Fruit fly (Drosophila melanogaster): ENCODE data around the gene Gip.

The Gip gene

dm6 chrX:10318416-10318961, 11.2 kb downstream of the Gip start (continued):
- TF ChIP-seq CG15336 (GFP tag; IDR thresholded peaks at IDR 0.05) (no peak), CG11902 (GFP tag; optimal IDR thresholded peaks at IDR 0.05) (no peak), CG3919 (GFP tag; optimal IDR thresholded peaks at IDR 0.05) (peak; percentile 28)

- TF ChIP-seq CG1621 (tag; optimal IDR thresholded peaks at IDR 0.05) (no peak), Ets96B (tag; optimal IDR thresholded peaks at IDR 0.05) (no peak), OdsH (GFP tag; optimal IDR thresholded peaks at IDR 0.05) (no peak), Eip75B (GFP tag; optimal IDR thresholded peaks at IDR 0.05) (no peak), CG4318 (GFP tag; optimal IDR thresholded peaks at IDR 0.05) (no peak), Sox14 (GFP tag; optimal IDR thresholded peaks at IDR 0.05) (no peak), Blimp-1 (GFP tag; optimal IDR thresholded peaks at IDR 0.05) (no peak), lz (GFP tag; optimal IDR thresholded peaks at IDR 0.05) (no peak), CG32006 (GFP tag; optimal IDR thresholded peaks at IDR 0.05) (no peak), CG15336 (GFP tag; IDR thresholded peaks at IDR 0.05) (peak; percentile 40; the same call in 1 of the 2 replicates), Eip78C (GFP tag) (peak; percentile 55), eg (GFP tag; IDR thresholded peaks at IDR 0.05) (peak; percentile 51; the same call in 1 of the 3 replicates), CG6163 (GFP tag; IDR thresholded peaks at IDR 0.05) (0 out of 3 replicates have a peak, but pooled peaks have one; percentile 18), Smox (GFP tag; optimal IDR thresholded peaks at IDR 0.05) (no peak), achi (GFP tag; optimal IDR thresholded peaks at IDR 0.05) (no peak), CG8119 (GFP tag; IDR thresholded peaks at IDR 0.05) (0 out of 3 replicates have a peak, but pooled peaks have one; percentile 13), CG8319 (GFP tag; optimal IDR thresholded peaks at IDR 0.05) (no peak), Met (GFP tag; optimal IDR thresholded peaks at IDR 0.05) (no peak), pdm3 (GFP tag; optimal IDR thresholded peaks at IDR 0.05) (no peak), svp (GFP tag) (no peak)
Observed at dm6 chrX:10308996-10309395, 20.7 kb downstream of the Gip start.

DNA sequence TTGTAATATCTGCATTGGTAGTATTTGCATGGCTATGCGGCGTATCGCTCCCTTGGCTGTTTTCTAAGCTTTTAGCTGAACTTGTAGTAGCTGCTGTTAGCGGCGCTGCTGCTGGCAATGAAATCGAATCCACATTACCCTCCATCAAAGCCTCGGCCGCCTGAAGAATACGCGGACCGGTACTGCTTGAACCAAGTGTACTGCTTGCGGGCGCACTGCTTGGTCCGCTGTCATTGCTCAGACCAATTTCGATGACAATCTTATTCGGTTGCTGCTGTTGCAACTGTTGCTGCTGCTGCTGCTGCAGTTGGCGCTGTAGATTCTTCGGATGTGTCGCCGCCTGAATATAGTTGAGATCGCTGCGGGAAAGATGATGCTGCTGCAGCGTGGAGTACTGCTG, 21.7 kb downstream of the Gip start:
- TF ChIP-seq Hr39 (GFP tag; optimal IDR thresholded peaks at IDR 0.05) = no peak
- no peak for TF ChIP-seq CG11762 (GFP tag; optimal IDR thresholded peaks at IDR 0.05; ENCODE audit: insufficient read depth)
- TF ChIP-seq fkh (GFP tag; optimal IDR thresholded peaks at IDR 0.05) = no peak
- TF ChIP-seq vri (GFP tag; optimal IDR thresholded peaks at IDR 0.05) = no peak

DNA sequence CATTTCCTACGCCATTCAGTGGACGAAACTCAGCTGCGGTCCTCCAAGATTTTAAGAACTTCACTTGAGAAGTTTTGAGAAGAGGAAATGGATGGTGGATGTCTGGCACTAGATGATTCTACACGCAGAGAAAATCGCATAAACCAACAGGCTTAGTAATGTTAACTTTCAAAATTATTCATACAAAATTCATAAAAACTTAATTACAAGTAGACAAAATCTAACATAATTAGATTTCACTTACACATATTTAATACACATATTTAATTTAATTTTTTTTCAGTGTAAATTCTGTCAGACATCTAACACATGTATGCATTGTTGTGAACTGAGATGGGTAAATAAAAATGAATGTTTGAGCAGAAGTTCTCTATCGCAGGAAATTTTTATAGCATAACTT, 29.5 kb downstream of the Gip start:
- TF ChIP-seq CG31627 (GFP tag; optimal IDR thresholded peaks at IDR 0.05) (no peak), Eip78C (GFP tag) (peak; percentile 41), CG7368 (GFP tag; optimal IDR thresholded peaks at IDR 0.05) (no peak), svp (GFP tag) (peak; percentile 63), spab (GFP tag; optimal IDR thresholded peaks at IDR 0.05) (no peak)

DNA sequence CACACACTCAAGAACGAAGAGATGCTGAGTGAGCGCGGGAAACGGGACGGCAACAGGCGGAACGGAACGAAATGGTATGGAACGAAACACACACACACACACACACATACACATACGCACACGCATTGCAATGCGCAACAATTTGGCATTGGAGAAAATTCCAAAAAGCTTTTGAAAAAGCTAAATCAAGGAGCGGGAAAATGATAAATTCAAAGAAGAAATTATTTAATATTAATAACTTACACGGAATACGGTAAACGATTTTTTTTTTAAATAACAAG, 39.0 kb downstream of the Gip start:
- no peak for TF ChIP-seq CG6854 (GFP tag; optimal IDR thresholded peaks at IDR 0.05)
- no peak for TF ChIP-seq CG3919 (GFP tag; optimal IDR thresholded peaks at IDR 0.05)
- no peak for TF ChIP-seq dac (GFP tag; optimal IDR thresholded peaks at IDR 0.05)
- no peak for TF ChIP-seq CG6792 (GFP tag; optimal IDR thresholded peaks at IDR 0.05)
- TF ChIP-seq CG16779 (tag; optimal IDR thresholded peaks at IDR 0.05) = no peak
- no peak for TF ChIP-seq vri (GFP tag; optimal IDR thresholded peaks at IDR 0.05)
- no peak for TF ChIP-seq Met (GFP tag; optimal IDR thresholded peaks at IDR 0.05)
- TF ChIP-seq CG6276 (GFP tag; optimal IDR thresholded peaks at IDR 0.05) = no peak
- no peak for TF ChIP-seq Hr4 (GFP tag; optimal IDR thresholded peaks at IDR 0.05)
- TF ChIP-seq Sox15 (GFP tag; optimal IDR thresholded peaks at IDR 0.05) = no peak
- TF ChIP-seq net (GFP tag; optimal IDR thresholded peaks at IDR 0.05) = no peak

All from whole organism, prepupa.